Worm (Caenorhabditis elegans): ENCODE data around the gene C14B1.8.

DNA sequence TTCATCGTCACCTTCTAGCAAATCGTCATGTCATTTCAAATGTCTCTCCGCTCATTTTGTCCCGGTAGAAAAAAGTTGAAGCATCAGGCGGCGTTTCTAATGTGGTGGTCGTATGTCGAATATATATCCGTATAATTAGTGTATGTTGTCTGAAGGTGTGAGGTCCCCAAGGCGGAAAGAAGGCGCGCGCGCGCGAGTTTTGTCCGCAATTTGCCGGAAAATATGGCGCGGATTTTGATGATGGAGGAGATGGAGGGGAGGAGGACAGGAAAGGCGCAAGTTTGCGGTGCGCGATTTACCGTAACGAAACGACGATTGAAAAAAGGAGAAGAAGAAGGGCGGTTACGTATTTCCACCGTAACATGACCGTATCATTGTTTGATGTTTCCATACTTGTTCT is 22.6 kb upstream of the C14B1.8 start:
- TF ChIP-seq ama-1 (optimal IDR thresholded peaks at IDR 0.05) (no peak), ceh-36 (tag; optimal IDR thresholded peaks at IDR 0.05) (no peak), hmg-4 (GFP tag; optimal IDR thresholded peaks at IDR 0.05) (no peak), flt-1 (GFP tag; IDR thresholded peaks at IDR 0.05) (no peak), sea-1 (GFP tag; conservative IDR thresholded peaks at IDR 0.05) (no peak), ceh-13 (GFP tag; optimal IDR thresholded peaks at IDR 0.05) (no peak)

All from whole organism, early embryonic.